Fruit fly (Drosophila melanogaster) whole organism, larva: ENCODE measurements around the gene CG43055.

Experiments
- noc ChIP-seq: fragments of 200-800 bp; sonication (Bioruptor generic); optimal IDR thresholded peaks from 3 replicates; lab custom pipeline; 2019; ENCODE audit warnings: missing biosample characterization, mild to moderate bottlenecking, missing genetic modification characterization, moderate library complexity

Gene CG43055

dm6 chr2L:4437487-4437886 is 26.5 kb downstream of the CG43055 start, which contains the start of gene CG43056:
TSS of gene CG43056 (plus strand) at chr2L:4437787.
- no peak for TF ChIP-seq noc

DNA sequence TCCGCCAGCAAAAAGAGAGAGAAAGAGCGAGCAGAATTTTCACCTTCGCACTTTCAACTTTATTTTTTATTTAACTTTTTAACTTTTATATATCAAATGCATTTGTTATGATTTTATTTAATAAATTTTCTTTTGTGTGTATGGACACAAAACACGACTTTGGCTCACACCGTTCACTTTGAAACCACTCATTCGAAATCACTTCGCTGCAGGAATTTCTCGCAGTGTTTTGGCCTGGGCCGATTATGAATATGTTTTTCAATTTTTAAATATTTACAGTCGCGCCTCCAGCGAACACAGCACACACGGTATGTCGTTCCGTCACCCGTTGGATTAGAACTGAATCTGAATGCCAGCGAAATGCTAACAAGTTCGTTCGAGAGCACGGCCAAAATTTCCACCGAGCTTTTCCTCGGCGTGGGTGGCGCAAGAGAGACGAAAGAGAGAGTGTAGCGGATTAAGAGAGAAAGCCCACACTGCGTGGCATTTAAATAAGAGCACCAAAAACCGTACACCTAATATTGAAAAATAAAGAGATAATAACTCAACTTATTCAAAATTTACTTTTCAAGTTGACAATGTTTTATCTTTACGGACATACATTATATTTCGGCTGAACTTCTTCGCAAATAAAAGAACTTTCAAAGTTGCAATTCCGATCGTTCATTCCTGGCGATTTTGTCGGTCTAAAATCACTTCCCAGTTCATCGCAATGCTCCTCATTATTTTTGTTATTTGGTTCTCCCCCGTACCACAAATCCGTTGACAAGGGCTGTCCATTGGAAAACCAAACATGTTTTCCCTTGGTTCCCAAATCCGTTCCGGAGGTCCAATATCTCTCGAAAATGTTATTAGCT is 30.2 kb downstream of the CG43055 start, which contains the start of gene CG15431:
CG15431 (minus strand) TSS at position 402 of the 857 bp plus-strand sequence.
- TF ChIP-seq noc: no peak

- no peak for TF ChIP-seq noc
Measured at dm6 chr2L:4442010-4442587, 31.1 kb downstream of the CG43055 start, which contains the start of the genes Sfp24F and CG15432. TSS of gene Sfp24F (minus strand) at chr2L:4442060. TSS of gene CG15432 (plus strand) at chr2L:4442320.

DNA sequence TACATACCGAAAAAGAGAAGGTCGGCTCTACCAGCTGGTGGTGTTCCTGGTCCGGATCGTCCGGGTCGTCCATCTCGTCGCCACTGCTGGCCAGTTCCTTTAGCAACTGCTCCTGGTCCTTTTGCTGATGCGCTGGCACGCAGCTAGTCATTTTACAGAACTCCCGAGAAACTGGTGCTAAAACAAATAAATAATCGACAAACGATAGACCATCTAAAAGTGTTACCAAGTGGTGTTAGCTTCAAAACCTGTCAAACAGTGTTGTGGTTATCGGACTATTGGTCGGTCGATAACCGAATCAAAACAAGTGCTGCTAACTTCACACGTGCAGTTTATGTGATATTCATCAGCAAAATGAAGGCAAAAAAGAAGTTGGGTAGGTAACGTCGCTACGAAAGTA is 33.5 kb downstream of the CG43055 start, which contains the start of the genes morgue and Elp3:
morgue (minus strand) TSS at position 224 of the 400 bp plus-strand sequence.
Elp3 (plus strand) TSS at position 276 of the 400 bp plus-strand sequence.
- no peak for TF ChIP-seq noc

DNA sequence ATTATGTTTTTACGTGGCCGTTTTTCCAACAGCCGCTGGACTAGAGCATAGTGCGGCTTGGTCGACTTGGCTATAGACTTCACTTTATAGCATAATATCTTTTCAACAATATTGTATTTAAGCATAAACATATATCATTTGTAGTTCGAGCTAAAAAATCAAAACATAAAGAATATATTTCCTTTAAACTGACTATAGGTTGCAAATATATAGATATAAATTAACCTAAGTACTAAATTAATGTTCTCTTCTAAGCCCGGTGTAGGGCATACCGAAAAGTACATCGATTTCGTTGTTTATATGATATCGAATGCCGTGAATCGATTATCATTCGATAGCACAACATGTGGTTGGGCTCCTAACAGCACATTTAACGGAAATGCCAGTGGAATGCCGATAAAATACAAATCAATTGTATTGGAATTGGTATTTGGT is 37.6 kb downstream of the CG43055 start, which contains the start of gene MFS18:
MFS18 (minus strand) TSS at position 54 of the 435 bp plus-strand sequence.
- TF ChIP-seq noc: peak; percentile 91

DNA sequence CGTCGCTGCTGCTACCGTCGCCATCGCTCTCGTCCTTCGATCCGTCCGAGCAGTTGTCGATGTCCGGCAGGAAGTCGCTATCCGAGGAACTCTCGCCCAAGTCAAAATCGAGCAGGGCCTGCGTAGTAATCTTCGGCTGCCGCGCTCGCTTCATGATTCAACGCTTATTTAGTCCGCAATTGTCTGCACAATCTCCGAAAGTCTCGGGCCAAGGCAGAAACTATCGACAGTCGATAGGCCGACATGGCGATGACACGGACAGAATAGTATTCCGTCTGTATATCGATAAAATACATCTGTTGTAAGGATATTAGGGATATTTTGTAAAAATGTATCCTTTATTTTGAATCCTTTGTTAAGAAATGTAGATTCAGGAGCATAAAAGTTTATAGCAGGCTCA is 41.8 kb downstream of the CG43055 start, which contains the start of gene CG15439:
CG15439 (minus strand) TSS at position 241 of the 400 bp plus-strand sequence.
- TF ChIP-seq noc: no peak

- TF ChIP-seq noc: no peak
Measured at dm6 chr2L:4454009-4454689, 43.2 kb downstream of the CG43055 start, which contains the start of the genes Secp43 and ND-B8. TSS of gene Secp43 (minus strand) at chr2L:4454453. TSS of gene ND-B8 (plus strand) at chr2L:4454626.

dm6 chr2L:4456539-4456994 is 45.6 kb downstream of the CG43055 start, which contains the start of gene Gs1l:
TSS of gene Gs1l (minus strand) at chr2L:4456807.
- no peak for TF ChIP-seq noc

DNA sequence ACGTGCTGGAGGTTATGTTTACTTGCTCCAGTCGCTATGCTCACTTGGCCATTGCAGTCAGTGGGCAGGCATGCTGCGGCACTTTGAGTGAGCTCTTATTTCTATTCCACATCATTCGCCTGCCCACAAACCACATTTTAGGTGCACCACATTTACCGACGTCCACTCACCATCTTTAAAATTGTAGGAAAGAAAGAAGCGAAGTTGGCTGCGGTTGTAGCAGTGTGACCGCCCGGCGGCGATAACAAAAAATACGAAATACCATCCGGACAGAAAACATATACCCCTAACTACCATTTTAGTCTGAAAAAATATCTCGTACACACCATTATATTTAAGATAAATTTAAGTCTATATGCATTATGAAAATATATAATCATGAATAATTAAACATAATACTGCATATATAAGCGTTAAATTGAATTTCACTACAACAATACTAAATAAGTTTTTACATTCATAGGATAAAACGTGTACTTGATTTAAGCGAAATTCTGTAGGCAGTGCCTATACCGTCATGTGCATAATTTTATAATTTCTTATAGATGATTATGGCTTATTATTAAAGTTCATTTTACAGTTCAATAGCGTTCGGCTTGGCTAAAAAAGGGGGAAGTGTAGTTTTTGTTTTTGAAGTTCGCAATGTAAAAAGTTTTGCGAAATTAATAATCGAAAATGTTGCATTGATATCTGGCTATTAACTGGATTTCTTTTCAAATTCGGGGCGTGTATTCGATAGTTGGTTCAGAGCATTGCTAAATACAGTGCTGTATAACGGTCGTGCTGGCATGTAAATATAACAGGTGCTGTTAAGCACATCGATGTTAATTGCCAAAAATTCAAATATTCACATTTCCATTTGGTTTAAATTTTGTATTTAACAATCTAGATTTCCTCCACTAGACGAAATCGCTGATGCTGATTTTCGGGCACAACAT is 47.4 kb downstream of the CG43055 start, which contains the start of gene RpL27A:
RpL27A (minus strand) TSS at position 246 of the 938 bp plus-strand sequence.
- peak; percentile 45 for TF ChIP-seq noc

- peak; percentile 56 for TF ChIP-seq noc
Measured at dm6 chr2L:4459543-4459942, 48.6 kb downstream of the CG43055 start, which contains the start of the genes mRpL27 and CG15435. TSS of gene mRpL27 (minus strand) at chr2L:4459638. TSS of gene CG15435 (plus strand) at chr2L:4459729.
